Fruit fly (Drosophila melanogaster) whole organism, prepupa: ENCODE results near the gene CG5103.

Source experiments
- CG10669 ChIP-seq: fragments of 200-800 bp; sonication (Bioruptor generic); optimal IDR thresholded peaks from 3 replicates; lab custom pipeline; 2018; ENCODE audit warnings: missing biosample characterization, mild to moderate bottlenecking, missing genetic modification characterization, moderate library complexity
- CG11294 ChIP-seq: fragments of 200-800 bp; sonication (Bioruptor generic); IDR thresholded peaks from 2 replicates; pipeline ENCODE4 v1.3.6; 2022; ENCODE audit warnings: missing biosample characterization, missing genetic modification characterization
- CG11762 ChIP-seq: fragments of 200-800 bp; sonication (Bioruptor generic); optimal IDR thresholded peaks from 3 replicates; lab custom pipeline; 2016; ENCODE audit warnings: missing biosample characterization, missing genetic modification characterization; ENCODE audit not compliant: insufficient read depth
- CG15336 ChIP-seq: fragments of 200-800 bp; sonication (Bioruptor generic); IDR thresholded peaks from 2 replicates; pipeline ENCODE4 v1.3.6; 2022; ENCODE audit warnings: missing biosample characterization, missing genetic modification characterization
- CG1621 ChIP-seq: fragments of 200-800 bp; sonication (Bioruptor generic); optimal IDR thresholded peaks from 3 replicates; lab custom pipeline; 2018; ENCODE audit warnings: missing biosample characterization, mild to moderate bottlenecking, missing genetic modification characterization
- CG3032 ChIP-seq: fragments of 200-800 bp; optimal IDR thresholded peaks from 2 replicates; lab custom pipeline; 2019; ENCODE audit warnings: missing biosample characterization, mild to moderate bottlenecking, missing genetic modification characterization, moderate library complexity
- CG32006 ChIP-seq: fragments of 200-800 bp; sonication (Bioruptor generic); optimal IDR thresholded peaks from 3 replicates; lab custom pipeline; 2017; ENCODE audit warnings: missing biosample characterization, mild to moderate bottlenecking, missing genetic modification characterization
- CG34406 ChIP-seq: fragments of 200-800 bp; sonication (Bioruptor generic); optimal IDR thresholded peaks from 3 replicates; lab custom pipeline; 2016; ENCODE audit warnings: missing biosample characterization, missing genetic modification characterization
- CG3919 ChIP-seq: fragments of 200-800 bp; sonication (Bioruptor generic); optimal IDR thresholded peaks from 3 replicates; lab custom pipeline; 2016; ENCODE audit warnings: missing biosample characterization, missing genetic modification characterization
- CG4318 ChIP-seq: fragments of 200-800 bp; sonication (Bioruptor generic); optimal IDR thresholded peaks from 3 replicates; lab custom pipeline; 2017; ENCODE audit warnings: missing biosample characterization, mild to moderate bottlenecking, missing genetic modification characterization
- CG6163 ChIP-seq: fragments of 200-800 bp; sonication (Bioruptor generic); IDR thresholded peaks from 3 replicates; pipeline ENCODE4 v1.3.6; 2022; ENCODE audit warnings: missing biosample characterization, missing genetic modification characterization
- CG6276 ChIP-seq: fragments of 200-800 bp; sonication (Bioruptor generic); optimal IDR thresholded peaks from 2 replicates; lab custom pipeline; 2017; ENCODE audit warnings: missing biosample characterization, mild to moderate bottlenecking, missing genetic modification characterization
- CG6792 ChIP-seq: fragments of 200-800 bp; sonication (Bioruptor generic); optimal IDR thresholded peaks from 3 replicates; lab custom pipeline; 2016; ENCODE audit warnings: missing biosample characterization, missing genetic modification characterization
- CG6808 ChIP-seq: fragments of 200-800 bp; sonication (Bioruptor generic); optimal IDR thresholded peaks from 3 replicates; lab custom pipeline; 2017; ENCODE audit warnings: missing biosample characterization, missing genetic modification characterization, mild to moderate bottlenecking, moderate library complexity, missing genetic modification reagents
- CG8119 ChIP-seq: fragments of 200-800 bp; sonication (Bioruptor generic); IDR thresholded peaks from 3 replicates; pipeline ENCODE4 v1.3.6; 2022; ENCODE audit warnings: missing biosample characterization, missing genetic modification characterization
- CG8632 ChIP-seq: fragments of 200-800 bp; sonication (Bioruptor generic); optimal IDR thresholded peaks from 3 replicates; lab custom pipeline; 2016; ENCODE audit warnings: missing biosample characterization, missing genetic modification characterization
- Eip78C ChIP-seq: fragments of 200-800 bp; sonication (Bioruptor generic); peaks from one replicate; lab custom pipeline; 2016; ENCODE audit warnings: missing biosample characterization, missing genetic modification characterization
- Eip93F ChIP-seq: fragments of 200-800 bp; sonication (Bioruptor generic); optimal IDR thresholded peaks from 2 replicates; lab custom pipeline; 2016; ENCODE audit warnings: missing biosample characterization, mild to moderate bottlenecking, missing genetic modification characterization
- Gug ChIP-seq: fragments of 200-800 bp; sonication (Bioruptor generic); IDR thresholded peaks from 2 replicates; pipeline ENCODE4 v1.3.6; 2022; ENCODE audit warnings: missing biosample characterization, missing genetic modification characterization
- Hr38 ChIP-seq: sonication (Bioruptor generic); optimal IDR thresholded peaks from 2 replicates; lab custom pipeline; 2016; ENCODE audit warnings: missing biosample characterization, missing genetic modification characterization
- Hr39 ChIP-seq: fragments of 200-800 bp; sonication (Bioruptor generic); optimal IDR thresholded peaks from 2 replicates; lab custom pipeline; 2016; ENCODE audit warnings: missing biosample characterization, missing genetic modification characterization
- Lpt ChIP-seq: fragments of 200-800 bp; sonication (Bioruptor generic); optimal IDR thresholded peaks from 3 replicates; lab custom pipeline; 2016; ENCODE audit warnings: missing biosample characterization, missing genetic modification characterization
- Met ChIP-seq: fragments of 200-800 bp; sonication (Bioruptor generic); optimal IDR thresholded peaks from 3 replicates; lab custom pipeline; 2016; ENCODE audit warnings: missing biosample characterization, missing genetic modification characterization
- Sox102F ChIP-seq: fragments of 200-800 bp; sonication (Bioruptor generic); optimal IDR thresholded peaks from 2 replicates; lab custom pipeline; 2016; ENCODE audit warnings: missing biosample characterization, mild to moderate bottlenecking, missing genetic modification characterization
- Sox14 ChIP-seq: fragments of 200-800 bp; sonication (Bioruptor generic); optimal IDR thresholded peaks from 3 replicates; lab custom pipeline; 2016; ENCODE audit warnings: missing biosample characterization, missing genetic modification characterization
- Sox15 ChIP-seq: fragments of 200-800 bp; sonication (Bioruptor generic); optimal IDR thresholded peaks from 3 replicates; lab custom pipeline; 2016; ENCODE audit warnings: missing biosample characterization, missing genetic modification characterization
- acj6 ChIP-seq: fragments of 200-800 bp; sonication (Bioruptor generic); optimal IDR thresholded peaks from 3 replicates; lab custom pipeline; 2016; ENCODE audit warnings: missing biosample characterization, missing genetic modification characterization
- dac ChIP-seq: fragments of 200-800 bp; sonication (Bioruptor generic); optimal IDR thresholded peaks from 2 replicates; lab custom pipeline; 2017; ENCODE audit warnings: missing biosample characterization, mild to moderate bottlenecking, missing genetic modification characterization
- dsx ChIP-seq: fragments of 200-800 bp; optimal IDR thresholded peaks from 3 replicates; lab custom pipeline; 2019; ENCODE audit warnings: missing biosample characterization, mild to moderate bottlenecking, missing genetic modification characterization, moderate library complexity; ENCODE audit not compliant: poor library complexity, severe bottlenecking
- eg ChIP-seq: fragments of 200-800 bp; sonication (Bioruptor generic); IDR thresholded peaks from 3 replicates; pipeline ENCODE4 v1.3.6; 2022; ENCODE audit warnings: missing biosample characterization, missing genetic modification characterization
- esn ChIP-seq: fragments of 200-800 bp; sonication (Bioruptor generic); optimal IDR thresholded peaks from 2 replicates; lab custom pipeline; 2016; ENCODE audit warnings: missing biosample characterization, mild to moderate bottlenecking, missing genetic modification characterization, moderate library complexity
- fd85E ChIP-seq: fragments of 200-800 bp; sonication (Bioruptor generic); optimal IDR thresholded peaks from 3 replicates; lab custom pipeline; 2016; ENCODE audit warnings: missing biosample characterization, missing genetic modification characterization
- fkh ChIP-seq: fragments of 200-800 bp; sonication (Bioruptor generic); optimal IDR thresholded peaks from 3 replicates; lab custom pipeline; 2017; ENCODE audit warnings: missing biosample characterization, mild to moderate bottlenecking, missing genetic modification characterization, moderate library complexity
- pdm3 ChIP-seq: fragments of 200-800 bp; sonication (Bioruptor generic); optimal IDR thresholded peaks from 3 replicates; lab custom pipeline; 2016; ENCODE audit warnings: missing biosample characterization, missing genetic modification characterization
- salr ChIP-seq, 2 experiments: fragments of 200-800 bp; sonication (Bioruptor generic); optimal IDR thresholded peaks; 3 replicates each; lab custom pipeline; 2016 to 2018; ENCODE audit warnings: missing biosample characterization in 2 of 2, missing genetic modification characterization in 2 of 2, mild to moderate bottlenecking in 1 of 2
- spab ChIP-seq: fragments of 200-800 bp; sonication (Bioruptor generic); optimal IDR thresholded peaks from 2 replicates; lab custom pipeline; 2017; ENCODE audit warnings: missing biosample characterization, mild to moderate bottlenecking, missing genetic modification characterization, missing genetic modification reagents
- ss ChIP-seq, 2 experiments: fragments of 200-800 bp; sonication (Bioruptor generic); optimal IDR thresholded peaks; 2 replicates in 1 of 2; 3 replicates in 1 of 2; lab custom pipeline; 2017 to 2018; ENCODE audit warnings: mild to moderate bottlenecking in 2 of 2, missing biosample characterization in 2 of 2, missing genetic modification characterization in 2 of 2, moderate library complexity in 1 of 2
- svp ChIP-seq: fragments of 200-800 bp; sonication (Bioruptor generic); peaks from one replicate; lab custom pipeline; 2016; ENCODE audit warnings: missing biosample characterization, missing genetic modification characterization
- topi ChIP-seq: fragments of 200-800 bp; sonication (Bioruptor generic); optimal IDR thresholded peaks from 3 replicates; lab custom pipeline; 2016; ENCODE audit warnings: missing biosample characterization, missing genetic modification characterization
- vri ChIP-seq: fragments of 200-800 bp; sonication (Bioruptor generic); optimal IDR thresholded peaks from 3 replicates; lab custom pipeline; 2016; ENCODE audit warnings: missing biosample characterization, mild to moderate bottlenecking, missing genetic modification characterization

The CG5103 gene

DNA sequence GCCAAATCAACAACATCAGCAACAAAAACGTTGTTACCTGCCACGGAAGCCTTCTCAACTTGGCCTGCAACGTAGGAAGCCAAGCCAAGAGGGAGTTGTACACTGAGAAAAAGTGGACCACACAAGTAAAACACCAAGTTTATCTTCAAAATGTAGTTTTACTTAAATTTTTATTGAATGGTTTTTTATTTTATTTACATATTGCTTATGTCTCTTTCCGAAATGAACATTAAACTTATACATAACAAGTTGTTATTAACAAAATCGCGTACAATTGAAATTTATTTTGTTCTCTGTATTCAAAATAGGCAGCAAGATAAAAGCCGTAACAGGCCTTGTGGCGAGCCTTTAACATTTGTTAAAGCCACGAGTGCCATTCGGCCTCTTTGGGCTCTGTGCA is 45.2 kb downstream of the CG5103 start (continued):
- TF ChIP-seq salr (GFP tag; optimal IDR thresholded peaks at IDR 0.05; lab: Kevin White, UChicago) (peak in 1 of 2 experiments; percentile 53), CG11294 (peak; percentile 17; the same call in 1 of the 2 replicates), vri (GFP tag; lab: Kevin White, UChicago) (no peak), fkh (no peak), fd85E (no peak), pdm3 (GFP tag; lab: Kevin White, UChicago) (peak; percentile 24), acj6 (peak; percentile 6), CG10669 (GFP tag; lab: Kevin White, UChicago) (no peak), CG6792 (peak; percentile 2), ss (GFP tag; optimal IDR thresholded peaks at IDR 0.05; lab: Kevin White, UChicago) (no peak), Lpt (GFP tag; lab: Kevin White, UChicago) (peak; percentile 50)

DNA sequence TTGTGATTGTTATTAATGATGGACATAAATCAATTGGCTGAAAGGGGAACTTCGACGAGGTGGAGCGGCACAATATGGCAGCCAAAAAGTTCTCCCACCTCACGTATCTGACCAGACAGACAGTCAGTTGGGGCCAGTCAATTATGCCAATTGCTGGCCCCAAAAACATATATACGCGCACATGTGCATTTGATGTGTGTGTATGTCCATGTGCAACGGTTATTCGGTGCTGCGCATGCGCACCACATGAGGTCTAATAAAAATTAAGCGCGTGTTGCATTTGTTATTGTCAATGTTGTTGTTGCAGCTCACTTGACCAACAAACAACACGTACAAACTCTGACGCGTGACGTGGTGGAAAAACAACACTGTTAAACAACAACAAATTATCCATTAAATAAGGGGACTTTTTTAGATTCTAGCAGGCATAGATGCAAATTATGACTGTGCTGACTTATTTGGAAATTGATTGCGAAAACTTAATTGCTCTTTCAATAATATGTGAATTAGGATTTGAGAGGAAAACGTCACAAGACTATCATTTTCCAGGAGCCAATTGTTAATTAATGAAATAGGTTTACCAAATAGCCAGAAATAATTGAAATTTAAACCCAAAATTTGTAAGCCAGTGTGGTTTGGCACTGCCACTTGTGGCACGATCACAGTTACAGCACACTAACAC is 45.8 kb downstream of the CG5103 start:
- TF ChIP-seq Sox14 (GFP tag; lab: Kevin White, UChicago), result no peak
- no peak for TF ChIP-seq dsx
- no peak for TF ChIP-seq Sox102F (GFP tag; lab: Kevin White, UChicago)
- no peak for TF ChIP-seq CG3919 (GFP tag; lab: Kevin White, UChicago)
- TF ChIP-seq topi (GFP tag; lab: Kevin White, UChicago), result no peak
- peak; percentile 68 for TF ChIP-seq CG8119 (GFP tag; lab: Robert Waterston, UW)
- TF ChIP-seq CG4318 (GFP tag; lab: Kevin White, UChicago), result no peak
- TF ChIP-seq CG11294, result no peak; the same call in 1 of the 2 replicates
- no peak for TF ChIP-seq spab (GFP tag; lab: Kevin White, UChicago)
- TF ChIP-seq svp (GFP tag; lab: Kevin White, UChicago), result no peak
- no peak for TF ChIP-seq Met (GFP tag; lab: Kevin White, UChicago)
- peak; percentile 75 for TF ChIP-seq CG6276 (GFP tag; lab: Kevin White, UChicago)
- TF ChIP-seq CG11762 (GFP tag; lab: Kevin White, UChicago), result no peak
- peak; percentile 33 for TF ChIP-seq eg
- no peak for TF ChIP-seq Eip93F (GFP tag; lab: Kevin White, UChicago)
- TF ChIP-seq CG3032 (tag; lab: Kevin White, UChicago), result no peak
- peak; percentile 66; the same call in 1 of the 2 replicates for TF ChIP-seq CG15336 (GFP tag; lab: Robert Waterston, UW)
- no peak for TF ChIP-seq pdm3 (GFP tag; lab: Kevin White, UChicago)
- no peak for TF ChIP-seq Hr39 (GFP tag; lab: Kevin White, UChicago)
- TF ChIP-seq Sox15, result no peak
- no peak for TF ChIP-seq dac (GFP tag; lab: Kevin White, UChicago)
- TF ChIP-seq CG8632 (GFP tag; lab: Kevin White, UChicago), result no peak
- no peak for TF ChIP-seq esn (GFP tag; lab: Kevin White, UChicago)
- TF ChIP-seq Gug (GFP tag; lab: Robert Waterston, UW), result peak; percentile 21; the same call in 1 of the 2 replicates
- TF ChIP-seq CG6163 (GFP tag; lab: Robert Waterston, UW), result peak; percentile 10; the same call in 1 of the 3 replicates
- no peak for TF ChIP-seq CG34406 (GFP tag; lab: Kevin White, UChicago)
- no peak for TF ChIP-seq Hr38
- no peak for TF ChIP-seq CG1621
- TF ChIP-seq CG32006, result no peak
- no peak for TF ChIP-seq CG6808 (GFP tag; lab: Kevin White, UChicago)
- no peak for TF ChIP-seq Eip78C (GFP tag; lab: Kevin White, UChicago)
- no peak for TF ChIP-seq vri (GFP tag; lab: Kevin White, UChicago)
